Worm (Caenorhabditis elegans) whole organism, L2 larva: ENCODE measurements around the gene T18D3.5.

Experiments used
- mab-5 ChIP-seq: fragments of 150-350 bp; optimal IDR thresholded peaks from 2 replicates; lab custom pipeline; 2014; ENCODE audit warnings: missing biosample characterization, missing genetic modification characterization
- skn-1 ChIP-seq: sonication (generic microtip); optimal IDR thresholded peaks from 2 replicates; lab custom pipeline; 2017; ENCODE audit warnings: missing biosample characterization, missing genetic modification characterization

ce11 chrX:12511384-12512007 is 47.9 kb downstream of the T18D3.5 start:
- no peak for TF ChIP-seq mab-5 (tag; lab: Kevin White, UChicago)
- no peak for TF ChIP-seq skn-1 (tag; lab: Kevin White, UChicago)
